Worm (Caenorhabditis elegans) whole organism, L4/young adult: ENCODE results near the gene F32D8.15.

Source experiments
- W03F9.2 ChIP-seq: fragments of 150-350 bp; optimal IDR thresholded peaks from 2 replicates; lab custom pipeline; 2014; ENCODE audit warnings: missing biosample characterization, missing genetic modification characterization
- dao-5 ChIP-seq: sonication (generic microtip); optimal IDR thresholded peaks from 2 replicates; lab custom pipeline; 2016; ENCODE audit warnings: missing genotype, missing genetic modification characterization, moderate library complexity, missing compliant biosample characterization
- him-1 ChIP-seq: sonication (generic microtip); optimal IDR thresholded peaks from 2 replicates; lab custom pipeline; 2016; ENCODE audit warnings: missing genotype, missing genetic modification reagents, missing genetic modification characterization, missing compliant biosample characterization

- TF ChIP-seq him-1 (tag; lab: Kevin White, UChicago), result no peak
- TF ChIP-seq dao-5 (tag; lab: Kevin White, UChicago), result no peak
- peak; percentile 10 for TF ChIP-seq W03F9.2 (tag; lab: Kevin White, UChicago)
Observed at ce11 chrV:10937294-10937693, 33.4 kb downstream of the F32D8.15 start.
